Worm (Caenorhabditis elegans): ENCODE data around the gene CD4.8.

ce11 chrV:5558590-5558989 is 42.6 kb downstream of the CD4.8 start, which contains the start of gene glb-5:
- TF ChIP-seq blmp-1 (tag; optimal IDR thresholded peaks at IDR 0.05) (no peak), lin-13 (GFP tag; optimal IDR thresholded peaks at IDR 0.05) (no peak), unc-86 (tag; optimal IDR thresholded peaks at IDR 0.05) (no peak), ama-1 (optimal IDR thresholded peaks at IDR 0.05) (no peak), nhr-12 (tag; optimal IDR thresholded peaks at IDR 0.05) (no peak)

Data from whole organism, L1 larva.